Worm (Caenorhabditis elegans): ENCODE measurements around the gene ddi-1.

DNA sequence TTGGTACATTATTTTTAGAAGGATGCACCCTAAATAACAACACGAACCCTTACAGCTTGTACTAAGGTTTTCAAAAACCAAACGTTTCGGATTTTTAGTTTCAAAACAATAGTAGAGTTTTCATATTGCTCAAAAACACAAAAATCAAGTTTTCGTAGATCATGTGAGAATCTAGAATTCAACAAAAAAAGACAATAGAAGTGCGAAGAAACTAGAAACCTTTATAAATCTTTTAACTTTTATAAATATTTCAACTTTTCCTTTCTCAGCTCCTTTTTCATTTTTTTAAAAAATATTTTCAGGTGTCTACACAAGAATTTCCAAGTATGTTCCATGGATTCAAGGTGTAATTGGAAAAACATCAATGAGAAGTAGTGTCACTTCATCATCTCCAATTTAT is 37.8 kb downstream of the ddi-1 start, which contains the start of gene best-9:
- TF ChIP-seq mab-5 (tag; optimal IDR thresholded peaks at IDR 0.05) (no peak), lin-13 (GFP tag; optimal IDR thresholded peaks at IDR 0.05) (no peak), ZK546.5 (tag; optimal IDR thresholded peaks at IDR 0.05) (no peak), lsy-2 (tag; optimal IDR thresholded peaks at IDR 0.05) (no peak), ztf-1 (GFP tag; conservative IDR thresholded peaks at IDR 0.05) (no peak), mdl-1 (tag; optimal IDR thresholded peaks at IDR 0.05) (no peak), nhr-12 (tag; optimal IDR thresholded peaks at IDR 0.05) (no peak), alr-1 (tag; optimal IDR thresholded peaks at IDR 0.05) (no peak), nhr-23 (tag; optimal IDR thresholded peaks at IDR 0.05) (no peak), nhr-237 (tag; optimal IDR thresholded peaks at IDR 0.05) (no peak), snpc-4 (tag; optimal IDR thresholded peaks at IDR 0.05) (no peak), F13H6.1 (tag; optimal IDR thresholded peaks at IDR 0.05) (no peak)
